Worm (Caenorhabditis elegans): ENCODE results near the gene F49C12.11.

DNA sequence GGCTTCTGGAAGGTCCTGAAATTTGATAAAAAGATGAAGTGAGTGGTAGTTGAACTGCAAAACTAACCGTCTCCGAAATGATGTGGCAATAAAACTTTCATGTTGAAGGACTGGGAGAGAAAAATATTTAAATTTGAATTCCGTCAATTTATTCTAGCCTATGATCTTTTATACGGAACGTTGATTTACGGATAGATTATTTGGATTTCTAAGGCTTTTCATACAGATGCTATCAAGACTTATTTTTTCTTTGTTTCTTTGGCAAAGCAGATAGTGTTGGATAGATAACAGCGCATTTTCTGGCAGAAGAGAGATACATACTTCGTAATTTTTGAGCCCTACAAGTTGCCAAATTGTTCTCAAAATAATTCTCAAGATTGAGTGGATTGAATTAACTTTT lies 15.2 kb upstream of the F49C12.11 start, which contains the start of gene F49C12.4:
- no peak for TF ChIP-seq gmeb-1 (tag; optimal IDR thresholded peaks at IDR 0.05)
- no peak for TF ChIP-seq sma-9 (GFP tag; optimal IDR thresholded peaks at IDR 0.05)
- no peak for TF ChIP-seq sma-9 (tag; optimal IDR thresholded peaks at IDR 0.05)
- TF ChIP-seq fos-1 (tag; optimal IDR thresholded peaks at IDR 0.05) = no peak
- no peak for TF ChIP-seq nhr-77 (tag; optimal IDR thresholded peaks at IDR 0.05)
- no peak for TF ChIP-seq aly-2 (tag; optimal IDR thresholded peaks at IDR 0.05)
- TF ChIP-seq nhr-12 (tag; optimal IDR thresholded peaks at IDR 0.05) = no peak
- no peak for TF ChIP-seq elt-3 (tag; optimal IDR thresholded peaks at IDR 0.05)
- no peak for TF ChIP-seq sma-3 (GFP tag; optimal IDR thresholded peaks at IDR 0.05)
- TF ChIP-seq nhr-25 (tag; optimal IDR thresholded peaks at IDR 0.05) = no peak
- TF ChIP-seq ama-1 (optimal IDR thresholded peaks at IDR 0.05) = no peak
- no peak for TF ChIP-seq skn-1 (tag; optimal IDR thresholded peaks at IDR 0.05)
- TF ChIP-seq unc-55 (GFP tag; optimal IDR thresholded peaks at IDR 0.05) = no peak
